Worm (Caenorhabditis elegans) whole organism, midembryonic: ENCODE results near the gene col-43.

Experiments
- T22C8.4 ChIP-seq: fragments of 200-800 bp; sonication (Bioruptor generic); IDR thresholded peaks from 2 replicates; pipeline ENCODE4 v1.3.6; 2022; ENCODE audit warnings: missing genetic modification characterization, missing compliant biosample characterization
- cog-1 ChIP-seq: sonication (generic microtip); optimal IDR thresholded peaks from 2 replicates; lab custom pipeline; 2016; ENCODE audit warnings: missing genetic modification characterization, missing compliant biosample characterization
- klf-2 ChIP-seq: fragments of 200-800 bp; sonication (Bioruptor generic); conservative IDR thresholded peaks from 2 replicates; pipeline ENCODE4 v1.3.6; 2022; ENCODE audit warnings: missing genetic modification reagents, missing genetic modification characterization, missing compliant biosample characterization
- tab-1 ChIP-seq: fragments of 200-800 bp; sonication (Bioruptor generic); IDR thresholded peaks from 2 replicates; pipeline ENCODE4 v1.3.6; 2022; ENCODE audit warnings: missing genetic modification characterization, missing compliant biosample characterization

DNA sequence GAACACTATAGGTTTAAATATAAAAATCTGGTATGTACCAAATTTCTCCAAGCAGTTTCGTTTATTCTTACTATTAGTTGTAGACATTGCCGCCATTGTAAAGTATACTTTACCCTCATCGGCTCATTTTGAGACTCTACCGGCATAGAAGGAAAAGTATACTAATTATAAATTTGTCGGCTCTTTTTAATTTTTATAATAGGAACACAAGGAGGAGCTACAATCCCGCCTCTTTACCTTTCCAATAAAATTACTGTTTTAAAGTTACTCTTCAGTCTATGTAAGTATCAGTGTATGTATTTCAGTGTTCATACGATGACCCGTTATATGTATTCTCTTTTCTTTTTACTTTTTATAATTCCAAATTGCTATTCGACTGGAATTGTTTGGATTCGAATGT lies 48.6 kb upstream of the col-43 start, which contains the start of gene sdz-23:
- TF ChIP-seq klf-2 (GFP tag; lab: Robert Waterston, UW) (no peak), tab-1 (no peak), T22C8.4 (GFP tag; lab: Robert Waterston, UW) (no peak), cog-1 (no peak)
